Comparison of ENCODE assay signal across 3 fruit fly cellular contexts in genomic region chr3R:23393507-23393906, dm6.
A peak's percentile ranks its signal among the peaks of the same experiment; 100 is the strongest.
TF ChIP-seq lines count a peak whose summit lies in the region.

No protein-coding gene starts in this region.

- TF ChIP-seq CTCF in whole organism, embryonic (GFP tag; optimal IDR thresholded peaks at IDR 0.05; lab: Kevin White, UChicago), result no peak

TF ChIP-seq in whole organism, embryonic, 481 proteins besides CTCF, POLR2A, EP300 and RAD21:
- TF ChIP-seq sens (GFP tag; lab: Kevin White, UChicago) (peak; percentile 19), CG1529 (GFP tag; optimal IDR thresholded peaks at IDR 0.05; lab: Kevin White, UChicago) (no peak), Drgx (GFP tag; IDR thresholded peaks at IDR 0.05; lab: Robert Waterston, UW) (peak; percentile 16; the same call in 1 of the 2 replicates), CG5953 (GFP tag; IDR thresholded peaks at IDR 0.05; lab: Robert Waterston, UW) (no peak), pros (GFP tag; optimal IDR thresholded peaks at IDR 0.05; lab: Kevin White, UChicago) (no peak)

TF ChIP-seq in whole organism, prepupa, 60 proteins besides CTCF, POLR2A, EP300 and RAD21:
- peak; percentile 67 for TF ChIP-seq CG32006 (GFP tag; optimal IDR thresholded peaks at IDR 0.05; lab: Kevin White, UChicago)
- TF ChIP-seq CG7368 (GFP tag; optimal IDR thresholded peaks at IDR 0.05; lab: Kevin White, UChicago), result no peak
- peak; percentile 48; the same call in 1 of the 3 replicates for TF ChIP-seq eg (GFP tag; IDR thresholded peaks at IDR 0.05; lab: Robert Waterston, UW)
- TF ChIP-seq Ets96B (tag; optimal IDR thresholded peaks at IDR 0.05; lab: Kevin White, UChicago), result no peak
- TF ChIP-seq CG6276 (GFP tag; optimal IDR thresholded peaks at IDR 0.05; lab: Kevin White, UChicago), result peak; percentile 49
- peak; percentile 8 for TF ChIP-seq CG4318 (GFP tag; optimal IDR thresholded peaks at IDR 0.05; lab: Kevin White, UChicago)
- peak; percentile 68 for TF ChIP-seq CG15336 (GFP tag; IDR thresholded peaks at IDR 0.05; lab: Robert Waterston, UW)
- TF ChIP-seq CG10631 (GFP tag; optimal IDR thresholded peaks at IDR 0.05; lab: Kevin White, UChicago), result no peak
- no peak for TF ChIP-seq esn (GFP tag; optimal IDR thresholded peaks at IDR 0.05; lab: Kevin White, UChicago)
- no peak for TF ChIP-seq CG6854 (GFP tag; optimal IDR thresholded peaks at IDR 0.05; lab: Kevin White, UChicago)
- TF ChIP-seq CG8119 (GFP tag; IDR thresholded peaks at IDR 0.05; lab: Robert Waterston, UW), result peak; percentile 62; the same call in 2 of the 3 replicates
- TF ChIP-seq Hr4 (GFP tag; optimal IDR thresholded peaks at IDR 0.05; lab: Kevin White, UChicago), result peak; percentile 73
- TF ChIP-seq Eip78C (GFP tag; lab: Kevin White, UChicago), result peak; percentile 55
TF ChIP-seq in whole organism, prepupa: peak in this region for 8.

TF ChIP-seq in whole organism, pupa, 21 proteins besides CTCF, POLR2A, EP300 and RAD21:
- TF ChIP-seq CG10348 (GFP tag; IDR thresholded peaks at IDR 0.05; lab: Robert Waterston, UW), result no peak
- peak; percentile 35; the same call in 1 of the 2 replicates for TF ChIP-seq CG32121 (GFP tag; IDR thresholded peaks at IDR 0.05; lab: Robert Waterston, UW)
- no peak for TF ChIP-seq Pif1A (GFP tag; optimal IDR thresholded peaks at IDR 0.05; lab: Kevin White, UChicago)
- peak; percentile 33 for TF ChIP-seq CG14655 (GFP tag; optimal IDR thresholded peaks at IDR 0.05; lab: Kevin White, UChicago)
- TF ChIP-seq CG8301 (tag; optimal IDR thresholded peaks at IDR 0.05; lab: Kevin White, UChicago), result peak; percentile 34
- TF ChIP-seq Pif1B (GFP tag; optimal IDR thresholded peaks at IDR 0.05; lab: Kevin White, UChicago), result no peak
